In genomic region chrIII:10006734-10007348, ce11 we compare ENCODE assay signal across 1 worm cellular context.
A peak's percentile ranks its signal among the peaks of the same experiment; 100 is the strongest.
TF ChIP-seq lines count a peak whose summit lies in the region.

Gene C05B5.8, minus strand, starts transcription at chrIII:10006784.

TF ChIP-seq in whole organism, L1 larva, 84 proteins besides CTCF, POLR2A, EP300 and RAD21 (continued from another document):
- TF ChIP-seq nhr-90 (tag; optimal IDR thresholded peaks at IDR 0.05; lab: Kevin White, UChicago; ENCODE audit: poor library complexity) (peak; percentile 57), ceh-88 (GFP tag; IDR thresholded peaks at IDR 0.05; lab: Robert Waterston, UW) (no peak), mef-2 (tag; optimal IDR thresholded peaks at IDR 0.05; lab: Kevin White, UChicago) (no peak), blmp-1 (tag; optimal IDR thresholded peaks at IDR 0.05; lab: Kevin White, UChicago) (peak; percentile 46), zip-4 (GFP tag; optimal IDR thresholded peaks at IDR 0.05; lab: Kevin White, UChicago) (no peak), nhr-11 (tag; optimal IDR thresholded peaks at IDR 0.05; lab: Kevin White, UChicago) (no peak), Y116A8C.19 (tag; optimal IDR thresholded peaks at IDR 0.05; lab: Kevin White, UChicago; ENCODE audit: borderline replicate concordance) (no peak), tlp-1 (tag; optimal IDR thresholded peaks at IDR 0.05; lab: Kevin White, UChicago) (no peak), unc-130 (tag; optimal IDR thresholded peaks at IDR 0.05; lab: Kevin White, UChicago) (no peak), unc-98 (GFP tag; IDR thresholded peaks at IDR 0.05; lab: Robert Waterston, UW) (no peak), nhr-237 (tag; optimal IDR thresholded peaks at IDR 0.05; lab: Kevin White, UChicago) (no peak), fkh-4 (tag; optimal IDR thresholded peaks at IDR 0.05; lab: Kevin White, UChicago; ENCODE audit: borderline replicate concordance) (no peak), ztf-4 (tag; optimal IDR thresholded peaks at IDR 0.05; lab: Kevin White, UChicago) (no peak), sox-4 (tag; optimal IDR thresholded peaks at IDR 0.05; lab: Kevin White, UChicago) (no peak), elt-2 (tag; optimal IDR thresholded peaks at IDR 0.05; lab: Kevin White, UChicago) (no peak), ceh-82 (tag; optimal IDR thresholded peaks at IDR 0.05; lab: Kevin White, UChicago) (no peak), unc-30 (tag; optimal IDR thresholded peaks at IDR 0.05; lab: Kevin White, UChicago) (no peak), vab-15 (tag; optimal IDR thresholded peaks at IDR 0.05; lab: Kevin White, UChicago) (peak; percentile 49), aly-2 (tag; optimal IDR thresholded peaks at IDR 0.05; lab: Kevin White, UChicago) (no peak), efl-1 (optimal IDR thresholded peaks at IDR 0.05; lab: Kevin White, UChicago) (peak in 1 of 2 experiments; percentile 28), efl-1 (GFP tag; optimal IDR thresholded peaks at IDR 0.05 in 1 of 2; lab: Kevin White, UChicago) (peak in 1 of 2 experiments; percentile 59), hlh-17 (GFP tag; optimal IDR thresholded peaks at IDR 0.05; lab: Kevin White, UChicago; ENCODE audit: borderline replicate concordance) (no peak), C16A3.4 (tag; optimal IDR thresholded peaks at IDR 0.05; lab: Kevin White, UChicago) (peak; percentile 34), nhr-28 (tag; optimal IDR thresholded peaks at IDR 0.05; lab: Kevin White, UChicago) (no peak), rnt-1 (tag; optimal IDR thresholded peaks at IDR 0.05; lab: Kevin White, UChicago) (no peak), unc-62 (GFP tag; optimal IDR thresholded peaks at IDR 0.05; lab: Kevin White, UChicago) (no peak), ceh-8 (GFP tag; optimal IDR thresholded peaks at IDR 0.05; lab: Kevin White, UChicago) (no peak), snu-23 (GFP tag; optimal IDR thresholded peaks at IDR 0.05; lab: Kevin White, UChicago) (peak; percentile 74), lsy-2 (tag; optimal IDR thresholded peaks at IDR 0.05; lab: Kevin White, UChicago) (peak; percentile 12 to 53), lin-35 (GFP tag; optimal IDR thresholded peaks at IDR 0.05; lab: Kevin White, UChicago) (peak in 1 of 2 experiments; percentile 31), grh-1 (GFP tag; IDR thresholded peaks at IDR 0.05; lab: Robert Waterston, UW) (peak; percentile 97), nhr-84 (tag; optimal IDR thresholded peaks at IDR 0.05; lab: Kevin White, UChicago) (no peak), hpl-2 (GFP tag; optimal IDR thresholded peaks at IDR 0.05; lab: Kevin White, UChicago) (no peak), nhr-19 (GFP tag; conservative IDR thresholded peaks at IDR 0.05; lab: Robert Waterston, UW) (peak; percentile 44), pqm-1 (tag; optimal IDR thresholded peaks at IDR 0.05; lab: Kevin White, UChicago) (no peak), F16B12.6 (tag; optimal IDR thresholded peaks at IDR 0.05; lab: Kevin White, UChicago) (no peak), aha-1 (tag; optimal IDR thresholded peaks at IDR 0.05; lab: Kevin White, UChicago) (no peak), nhr-20 (tag; optimal IDR thresholded peaks at IDR 0.05; lab: Kevin White, UChicago) (peak; percentile 71), ama-1 (optimal IDR thresholded peaks at IDR 0.05; lab: Kevin White, UChicago) (no peak), irx-1 (tag; optimal IDR thresholded peaks at IDR 0.05; lab: Kevin White, UChicago) (no peak), xbp-1 (tag; optimal IDR thresholded peaks at IDR 0.05; lab: Kevin White, UChicago) (no peak), zag-1 (tag; optimal IDR thresholded peaks at IDR 0.05; lab: Kevin White, UChicago) (no peak), lin-39 (tag; optimal IDR thresholded peaks at IDR 0.05; lab: Kevin White, UChicago) (no peak), unc-86 (tag; optimal IDR thresholded peaks at IDR 0.05; lab: Kevin White, UChicago) (no peak), ets-5 (GFP tag; IDR thresholded peaks at IDR 0.05; lab: Robert Waterston, UW) (no peak), jun-1 (tag; optimal IDR thresholded peaks at IDR 0.05; lab: Kevin White, UChicago) (no peak), pax-3 (tag; optimal IDR thresholded peaks at IDR 0.05; lab: Kevin White, UChicago) (no peak), mep-1 (tag; optimal IDR thresholded peaks at IDR 0.05; lab: Kevin White, UChicago) (peak; percentile 13), elt-3 (tag; optimal IDR thresholded peaks at IDR 0.05; lab: Kevin White, UChicago) (peak in 3 of 6 experiments; percentile 31 to 58 (median 39)), alr-1 (tag; optimal IDR thresholded peaks at IDR 0.05; lab: Kevin White, UChicago; ENCODE audit: borderline replicate concordance) (no peak), dsc-1 (tag; optimal IDR thresholded peaks at IDR 0.05; lab: Kevin White, UChicago) (no peak), egl-27 (tag; optimal IDR thresholded peaks at IDR 0.05; lab: Kevin White, UChicago) (no peak), fos-1 (tag; optimal IDR thresholded peaks at IDR 0.05; lab: Kevin White, UChicago) (no peak), egl-13 (tag; optimal IDR thresholded peaks at IDR 0.05; lab: Kevin White, UChicago) (no peak), C34B4.2 (tag; optimal IDR thresholded peaks at IDR 0.05; lab: Kevin White, UChicago) (no peak), fkh-8 (tag; optimal IDR thresholded peaks at IDR 0.05; lab: Kevin White, UChicago) (no peak), nhr-85 (tag; lab: Kevin White, UChicago) (peak; percentile 97), nhr-76 (tag; optimal IDR thresholded peaks at IDR 0.05; lab: Kevin White, UChicago) (no peak), ceh-90 (tag; optimal IDR thresholded peaks at IDR 0.05; lab: Kevin White, UChicago) (no peak), ztf-11 (tag; optimal IDR thresholded peaks at IDR 0.05; lab: Kevin White, UChicago) (no peak)
